Worm (Caenorhabditis elegans): ENCODE data around the gene VM106R.1.

- TF ChIP-seq B0310.2 (tag; optimal IDR thresholded peaks at IDR 0.05) (no peak), ama-1 (optimal IDR thresholded peaks at IDR 0.05) (no peak), scrt-1 (GFP tag; IDR thresholded peaks at IDR 0.05) (no peak), F13C5.2 (tag; optimal IDR thresholded peaks at IDR 0.05) (no peak), tbx-11 (GFP tag; IDR thresholded peaks at IDR 0.05) (no peak)
Observed at ce11 chrII:10852880-10853279, 23.9 kb upstream of the VM106R.1 start.
